Worm (Caenorhabditis elegans): ENCODE measurements around the gene F28H7.2.

- TF ChIP-seq pha-4 (tag; optimal IDR thresholded peaks at IDR 0.05) (no peak), nhr-2 (tag; optimal IDR thresholded peaks at IDR 0.05) (no peak), lin-32 (GFP tag; optimal IDR thresholded peaks at IDR 0.05) (no peak), unc-39 (tag; optimal IDR thresholded peaks at IDR 0.05) (no peak), flh-1 (GFP tag; optimal IDR thresholded peaks at IDR 0.05) (no peak), unc-62 (GFP tag; optimal IDR thresholded peaks at IDR 0.05) (no peak), lin-13 (tag; optimal IDR thresholded peaks at IDR 0.05) (no peak), bed-3 (GFP tag; optimal IDR thresholded peaks at IDR 0.05) (no peak), mab-5 (tag; optimal IDR thresholded peaks at IDR 0.05) (no peak), ham-2 (GFP tag; optimal IDR thresholded peaks at IDR 0.05) (no peak)
Observed at ce11 chrV:10714630-10715029, 33.1 kb upstream of the F28H7.2 start.

All from whole organism, mixed stage, embryonic.